Fruit fly (Drosophila melanogaster) whole organism, larva: Measurements from ENCODE around the gene CG2975.

ENCODE experiments used
- noc ChIP-seq: fragments of 200-800 bp; sonication (Bioruptor generic); optimal IDR thresholded peaks from 3 replicates; lab custom pipeline; 2019; ENCODE audit warnings: missing biosample characterization, mild to moderate bottlenecking, missing genetic modification characterization, moderate library complexity

The CG2975 gene

dm6 chr2L:2839850-2840249 is at the start of gene CG2975:
Gene CG2975, plus strand, starts transcription at chr2L:2840124.
- no peak for TF ChIP-seq noc (tag; lab: Kevin White, UChicago)

DNA sequence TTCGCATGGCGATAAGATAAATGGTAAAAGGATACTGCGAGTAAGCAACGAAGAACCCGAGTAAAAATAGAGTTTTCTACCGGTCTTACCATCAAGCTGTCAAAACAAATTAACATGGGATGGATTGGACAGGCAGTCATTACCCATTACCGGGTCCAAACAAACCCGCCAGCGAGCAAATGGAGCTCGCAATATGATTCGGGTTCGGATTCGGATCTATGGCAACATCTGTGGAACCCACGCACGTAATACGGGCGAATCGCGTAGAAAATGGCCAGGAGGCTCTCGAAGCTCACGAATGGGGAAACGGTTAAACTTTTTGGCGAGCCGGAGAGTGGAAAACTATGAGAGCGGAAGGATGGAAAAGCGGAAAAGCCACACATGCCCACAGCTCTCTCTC is 42.7 kb upstream of the CG2975 start:
- TF ChIP-seq noc (tag; lab: Kevin White, UChicago), result no peak

DNA sequence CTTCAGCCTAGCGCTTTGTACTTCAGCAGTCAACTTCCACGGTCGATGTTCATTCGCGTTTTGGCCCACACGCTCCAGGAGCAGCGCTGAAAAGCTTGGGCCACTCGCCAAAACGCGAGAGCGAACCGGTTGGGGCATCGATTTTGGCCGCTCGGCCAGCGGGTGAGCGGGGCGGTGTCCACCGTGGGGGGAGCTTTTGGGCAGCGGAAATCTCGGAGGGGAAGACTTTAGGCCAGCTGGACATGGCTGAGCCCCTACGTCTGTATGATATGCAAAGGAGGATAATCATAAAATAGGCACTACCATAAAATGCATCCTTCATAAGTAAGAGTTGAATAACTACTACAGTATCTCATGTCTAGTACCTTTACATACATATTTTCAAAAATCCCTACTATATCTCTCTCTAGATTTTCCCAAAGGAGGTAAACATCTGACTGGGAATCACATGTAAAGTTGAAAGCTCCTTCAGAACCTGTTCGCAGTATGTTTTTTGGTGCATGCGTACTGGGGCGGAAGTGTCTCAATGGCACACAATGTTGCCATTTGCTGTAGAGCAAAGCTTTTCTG is 39.9 kb upstream of the CG2975 start, which contains the start of gene Syt1:
Gene Syt1, minus strand, starts transcription at position 71 of the 570 bp plus-strand sequence.
- TF ChIP-seq noc (tag; lab: Kevin White, UChicago), result no peak

- TF ChIP-seq noc (tag; lab: Kevin White, UChicago), result peak; percentile 35
Observed at dm6 chr2L:2800956-2801776, 38.8 kb upstream of the CG2975 start.

DNA sequence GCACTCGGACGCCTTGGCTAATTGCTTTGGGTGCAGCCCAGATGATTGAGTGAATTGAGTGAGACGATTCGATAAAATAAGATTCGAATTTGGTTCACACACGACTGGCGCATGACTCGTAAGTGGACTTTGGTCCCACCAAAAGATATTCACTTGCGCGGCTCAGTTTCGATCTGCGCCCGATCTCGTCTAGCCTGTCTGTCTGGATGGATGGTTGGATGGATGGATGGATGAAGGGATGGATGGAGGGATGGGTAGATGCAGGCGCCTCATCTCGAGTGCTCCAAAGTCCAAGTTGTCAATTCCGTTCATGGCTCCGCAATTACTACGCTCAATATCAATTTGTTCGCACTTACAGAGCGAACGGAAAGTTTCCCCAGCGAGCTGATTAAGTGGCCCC is 37.4 kb upstream of the CG2975 start:
- TF ChIP-seq noc (tag; lab: Kevin White, UChicago), result no peak

dm6 chr2L:2804634-2805311 is 35.2 kb upstream of the CG2975 start, which contains the start of gene daw:
Gene daw, plus strand, starts transcription at chr2L:2805261.
- peak; percentile 5 for TF ChIP-seq noc (tag; lab: Kevin White, UChicago)

DNA sequence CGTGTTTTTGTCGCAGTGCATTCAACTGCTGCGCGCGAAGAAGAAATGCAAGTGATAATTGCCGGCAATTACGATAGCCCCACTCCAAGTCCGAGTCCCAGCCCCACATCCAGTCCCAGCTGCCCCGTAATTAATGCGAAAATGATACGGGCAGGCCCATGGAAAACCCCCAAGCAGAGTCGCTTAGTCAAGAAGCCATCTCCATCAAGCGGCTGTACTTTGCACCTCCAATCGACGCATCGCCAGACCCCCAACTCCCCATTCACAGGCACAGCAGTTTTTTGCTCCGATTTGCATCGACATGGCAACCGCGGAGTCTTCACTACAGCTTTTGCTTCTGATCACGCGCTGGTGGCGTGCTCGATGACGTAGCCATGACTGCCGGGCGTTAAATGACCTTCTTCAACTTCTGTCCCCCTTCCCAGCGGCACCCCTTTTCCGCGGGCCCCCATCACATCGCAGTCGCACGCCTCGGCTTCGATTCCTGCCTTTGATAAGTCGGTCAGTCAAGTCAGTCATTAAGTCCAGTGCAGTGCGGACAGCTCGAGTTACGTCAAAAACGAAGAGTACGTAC is 33.6 kb upstream of the CG2975 start:
- TF ChIP-seq noc (tag; lab: Kevin White, UChicago), result no peak

- TF ChIP-seq noc (tag; lab: Kevin White, UChicago), result no peak
Observed at dm6 chr2L:2807597-2807996, 32.3 kb upstream of the CG2975 start.

DNA sequence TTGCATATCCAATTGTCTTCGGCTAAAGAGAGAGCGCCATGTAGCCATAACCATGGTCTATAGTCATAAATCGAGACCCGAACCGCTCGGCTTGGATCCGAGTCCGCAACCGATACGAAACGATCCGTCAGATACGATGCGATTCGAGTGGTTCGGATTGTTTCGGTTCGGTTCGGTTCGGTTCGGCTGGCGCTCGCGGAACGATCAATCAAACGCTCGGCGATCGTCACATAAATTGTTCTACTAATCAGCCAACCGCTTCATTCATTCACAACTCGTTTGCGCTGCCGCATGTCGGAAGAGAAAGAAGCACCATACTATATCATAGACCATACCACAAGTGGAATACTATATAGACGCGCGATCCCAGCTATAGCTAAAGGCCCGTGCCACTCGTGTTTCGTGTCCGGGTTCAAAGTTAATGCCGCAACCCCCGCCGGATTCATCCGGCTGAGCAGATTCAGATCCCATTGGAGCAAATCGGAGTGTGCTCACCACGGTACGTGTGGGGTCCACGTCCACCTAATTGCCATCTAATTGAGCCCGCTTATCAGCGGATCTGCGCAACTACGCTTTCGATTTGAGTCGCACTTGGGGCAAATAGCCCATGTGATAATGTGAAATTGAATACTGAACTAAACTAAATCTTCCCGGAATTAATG is 31.8 kb upstream of the CG2975 start:
- TF ChIP-seq noc (tag; lab: Kevin White, UChicago), result peak; percentile 49

DNA sequence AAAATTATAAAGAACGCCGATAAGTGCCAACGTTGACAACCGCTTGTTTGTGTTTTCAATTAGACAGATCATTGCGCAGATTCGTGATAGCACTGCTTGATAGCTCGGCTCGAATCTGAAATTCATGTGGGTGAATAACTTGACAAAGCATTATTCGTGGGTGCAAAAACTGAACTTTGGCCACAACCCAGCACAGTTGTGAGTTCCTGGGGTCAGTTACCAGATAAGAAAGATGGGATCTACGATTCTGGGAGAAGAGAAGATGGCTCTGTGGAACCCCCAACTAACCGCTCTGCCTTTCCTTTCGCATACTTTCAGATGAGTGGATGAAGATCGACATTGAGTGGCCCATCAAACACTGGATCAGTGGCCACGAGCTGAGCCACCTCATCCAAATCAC is 29.1 kb upstream of the CG2975 start:
- TF ChIP-seq noc (tag; lab: Kevin White, UChicago), result peak; percentile 79

dm6 chr2L:2812137-2812536 is 27.8 kb upstream of the CG2975 start, which contains the start of gene CG2964:
Gene CG2964, plus strand, starts transcription at chr2L:2812437.
- no peak for TF ChIP-seq noc (tag; lab: Kevin White, UChicago)

dm6 chr2L:2815673-2816072 is 24.3 kb upstream of the CG2975 start, which contains the start of gene G6P:
Gene G6P, minus strand, starts transcription at chr2L:2815760.
- TF ChIP-seq noc (tag; lab: Kevin White, UChicago), result no peak

DNA sequence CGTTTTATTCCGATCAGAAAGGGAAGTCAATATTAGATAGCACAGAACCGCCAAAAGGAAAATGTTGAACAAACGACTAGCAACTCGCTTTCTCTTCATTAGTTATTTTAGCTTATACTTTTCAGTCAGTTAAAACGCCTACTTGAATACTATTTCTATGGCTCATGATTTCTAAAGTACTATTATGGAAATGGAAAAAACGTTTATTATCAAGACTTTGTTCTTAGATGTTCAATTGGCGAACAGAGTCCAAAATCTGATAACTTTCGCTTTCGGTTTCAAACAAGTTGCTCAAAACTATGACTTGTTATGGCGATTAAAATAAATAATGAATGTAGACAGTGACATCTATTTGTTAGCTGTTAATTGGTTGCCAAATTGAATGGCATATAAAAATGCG is 14.5 kb upstream of the CG2975 start, which contains the start of gene CG3123:
Gene CG3123, minus strand, starts transcription at position 101 of the 400 bp plus-strand sequence.
- TF ChIP-seq noc (tag; lab: Kevin White, UChicago), result no peak

- no peak for TF ChIP-seq noc (tag; lab: Kevin White, UChicago)
Observed at dm6 chr2L:2829637-2830340, 10.1 kb upstream of the CG2975 start, which contains the start of gene Duox. Gene Duox, minus strand, starts transcription at chr2L:2830248.
